Worm (Caenorhabditis elegans): ENCODE measurements around the gene nspb-2.
A peak's percentile ranks its signal among the peaks of the same experiment; 100 is the strongest.

nspb-2 gene

DNA sequence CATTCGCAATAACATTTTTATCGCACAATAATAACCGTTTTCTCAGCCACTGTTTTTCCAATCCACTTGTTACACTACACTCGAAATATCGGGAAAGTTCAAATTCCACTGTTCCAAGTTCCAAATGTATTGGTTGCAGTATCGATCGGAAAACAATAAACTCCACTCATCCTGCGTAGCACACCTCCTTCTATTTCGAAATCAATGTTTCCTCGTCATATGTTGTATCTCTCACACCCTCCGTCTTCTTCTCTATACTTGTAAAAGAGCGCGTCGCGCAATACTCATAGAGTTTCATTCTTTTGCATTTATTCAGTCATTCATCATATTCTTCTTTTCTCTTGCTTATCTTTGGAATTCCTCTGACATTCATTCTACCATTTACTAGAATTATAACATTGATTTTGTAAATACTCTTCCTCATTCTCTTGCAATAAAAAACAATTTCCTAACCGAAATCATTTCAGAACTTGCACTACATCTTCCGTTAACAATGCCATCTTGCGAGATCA, 9.8 kb downstream of the nspb-2 start, which contains the start of gene sup-36:
Gene sup-36, plus strand, starts transcription at position 462 of the 512 bp plus-strand sequence.
- TF ChIP-seq cog-1 (tag; optimal IDR thresholded peaks at IDR 0.05) = no peak
- peak; percentile 49 for TF ChIP-seq T22C8.4 (GFP tag; IDR thresholded peaks at IDR 0.05)

DNA sequence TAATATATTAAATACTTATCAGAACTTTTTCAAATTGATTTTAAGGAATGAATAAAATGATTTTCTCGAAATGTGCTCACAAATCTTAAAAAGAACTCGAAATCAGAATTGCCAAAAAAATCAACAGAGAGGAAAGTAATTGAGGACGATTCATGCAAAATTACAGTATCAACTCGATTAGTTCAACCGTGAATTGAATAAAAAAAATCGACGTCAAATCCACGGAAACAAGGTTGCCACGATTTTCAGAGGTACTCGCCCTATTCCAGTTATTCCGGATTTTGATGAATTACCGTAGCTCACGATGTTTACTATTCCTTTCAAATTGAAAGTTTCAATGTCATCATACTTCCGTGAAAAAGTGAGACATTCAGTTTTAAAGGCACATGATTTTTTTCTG, 10.9 kb downstream of the nspb-2 start, which contains the start of gene F15B10.3:
Gene F15B10.3, plus strand, starts transcription at position 301 of the 400 bp plus-strand sequence.
- no peak for TF ChIP-seq cog-1 (tag; optimal IDR thresholded peaks at IDR 0.05)
- no peak for TF ChIP-seq T22C8.4 (GFP tag; IDR thresholded peaks at IDR 0.05)

DNA sequence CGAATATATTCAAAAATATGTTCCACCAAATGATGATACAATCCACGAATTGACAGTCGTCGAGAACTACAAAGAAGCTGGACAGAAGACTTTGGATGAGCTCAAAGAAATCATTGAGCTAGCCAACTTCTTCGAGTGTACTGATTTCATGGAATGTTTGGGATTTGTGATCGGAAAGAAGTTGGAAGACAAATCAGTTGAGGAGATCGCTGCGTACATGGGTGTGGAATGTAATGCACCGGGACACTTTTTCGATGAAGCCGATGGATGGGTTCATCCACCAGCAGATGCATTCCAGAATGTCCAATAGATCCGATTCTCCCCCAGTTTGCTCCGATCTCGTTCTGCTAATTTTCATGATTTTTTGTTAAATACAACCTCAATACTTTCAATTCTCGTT, 12.1 kb downstream of the nspb-2 start:
- TF ChIP-seq flt-1 (GFP tag; IDR thresholded peaks at IDR 0.05) (no peak), med-1 (GFP tag; optimal IDR thresholded peaks at IDR 0.05; ENCODE audit: insufficient read depth) (no peak), cog-1 (tag; optimal IDR thresholded peaks at IDR 0.05) (no peak), ztf-29 (GFP tag; IDR thresholded peaks at IDR 0.05) (no peak), ref-1 (GFP tag; conservative IDR thresholded peaks at IDR 0.05) (no peak), ztf-23 (GFP tag; IDR thresholded peaks at IDR 0.05) (no peak)

DNA sequence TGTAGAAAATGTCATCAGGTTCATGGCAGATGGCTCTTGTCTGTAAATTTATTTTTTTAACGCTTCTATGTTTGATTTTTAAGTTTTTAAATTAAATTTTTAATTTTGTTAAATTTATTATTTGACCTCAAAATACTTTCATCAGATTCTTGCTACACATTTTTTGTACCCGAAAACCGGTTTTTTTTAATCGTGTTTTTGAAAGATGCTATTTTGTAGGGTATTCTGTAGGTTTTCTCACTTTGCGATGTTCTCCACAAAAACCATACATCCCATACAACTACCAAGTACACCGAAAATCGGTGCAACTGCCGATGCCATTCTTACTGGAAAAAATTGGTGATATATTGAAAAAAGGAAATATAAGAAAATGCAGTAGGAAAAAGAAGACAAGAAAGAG, 14.4 kb downstream of the nspb-2 start, which contains the start of gene nstp-2:
Gene nstp-2, minus strand, starts transcription at position 326 of the 400 bp plus-strand sequence.
- no peak for TF ChIP-seq tab-1 (GFP tag; IDR thresholded peaks at IDR 0.05)

DNA sequence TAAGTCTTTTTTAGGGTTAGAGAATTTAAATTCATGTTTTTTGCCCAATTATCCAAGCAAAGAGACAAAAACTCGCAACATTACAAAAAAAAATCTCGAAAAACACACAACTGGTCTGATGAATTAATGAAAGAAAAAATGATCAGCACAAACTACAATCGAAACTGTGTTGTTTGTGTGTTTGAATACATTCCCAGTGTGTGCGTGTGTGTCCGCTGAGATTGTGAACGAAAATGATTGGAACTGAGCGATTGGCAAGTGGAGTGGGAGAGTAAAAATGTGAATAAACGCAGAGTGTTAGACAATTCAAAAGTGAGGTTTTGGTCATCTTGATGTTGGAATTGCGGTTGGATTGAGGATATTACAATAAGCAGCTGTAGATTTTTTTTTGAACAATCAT, 15.1 kb downstream of the nspb-2 start:
- TF ChIP-seq tab-1 (GFP tag; IDR thresholded peaks at IDR 0.05) (no peak), cog-1 (tag; optimal IDR thresholded peaks at IDR 0.05) (no peak), T22C8.4 (GFP tag; IDR thresholded peaks at IDR 0.05) (no peak), ztf-23 (GFP tag; IDR thresholded peaks at IDR 0.05) (no peak), flt-1 (GFP tag; IDR thresholded peaks at IDR 0.05) (no peak), ztf-29 (GFP tag; IDR thresholded peaks at IDR 0.05) (no peak), ref-1 (GFP tag; conservative IDR thresholded peaks at IDR 0.05) (no peak), med-1 (GFP tag; optimal IDR thresholded peaks at IDR 0.05; ENCODE audit: insufficient read depth) (no peak), klf-2 (GFP tag; conservative IDR thresholded peaks at IDR 0.05) (no peak)

DNA sequence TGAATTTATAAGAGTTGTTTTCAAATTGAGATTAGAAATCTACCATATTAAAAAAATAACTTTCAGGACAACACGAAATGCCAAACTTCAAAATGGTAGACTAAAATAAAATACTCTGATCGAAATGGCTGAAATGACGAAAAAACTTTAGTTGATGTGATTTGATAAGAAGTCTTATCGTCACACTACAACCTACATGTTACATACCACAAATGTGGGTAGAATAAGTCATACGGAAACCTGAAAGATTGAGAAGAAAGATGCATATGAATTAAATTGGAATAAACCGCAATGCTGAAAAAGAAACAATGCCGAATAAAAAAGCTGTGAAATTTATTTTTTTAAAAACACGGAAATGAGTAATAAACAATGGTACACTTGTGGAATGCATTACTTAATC, 15.6 kb downstream of the nspb-2 start:
- no peak for TF ChIP-seq ref-1 (GFP tag; conservative IDR thresholded peaks at IDR 0.05)
- no peak for TF ChIP-seq cog-1 (tag; optimal IDR thresholded peaks at IDR 0.05)
- no peak for TF ChIP-seq flt-1 (GFP tag; IDR thresholded peaks at IDR 0.05)
- no peak for TF ChIP-seq T22C8.4 (GFP tag; IDR thresholded peaks at IDR 0.05)
- TF ChIP-seq med-1 (GFP tag; optimal IDR thresholded peaks at IDR 0.05; ENCODE audit: insufficient read depth) = no peak
- no peak for TF ChIP-seq ztf-23 (GFP tag; IDR thresholded peaks at IDR 0.05)
- no peak for TF ChIP-seq tab-1 (GFP tag; IDR thresholded peaks at IDR 0.05)

DNA sequence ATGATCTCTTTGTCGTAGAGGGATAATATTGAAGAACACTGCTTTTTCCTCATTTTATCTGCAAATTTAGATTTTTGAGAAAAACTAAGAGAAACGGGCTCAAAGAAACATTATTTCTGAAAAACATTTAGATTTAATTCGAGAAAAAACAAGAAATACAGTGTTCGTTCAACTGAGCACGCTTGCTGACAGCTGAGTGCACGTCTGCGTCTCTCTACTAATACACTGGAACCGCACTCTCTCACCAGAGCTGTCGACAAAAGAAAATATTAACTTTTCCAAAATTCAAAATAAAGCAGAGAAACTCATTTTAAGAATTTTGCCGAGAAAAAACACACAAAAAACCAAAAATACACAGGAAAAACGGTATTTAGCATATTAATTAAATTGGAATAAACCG, 21.8 kb downstream of the nspb-2 start, which contains the start of gene drh-1:
Gene drh-1, minus strand, starts transcription at position 58 of the 400 bp plus-strand sequence.
- TF ChIP-seq flt-1 (GFP tag; IDR thresholded peaks at IDR 0.05) (no peak), ref-1 (GFP tag; conservative IDR thresholded peaks at IDR 0.05) (no peak), med-1 (GFP tag; optimal IDR thresholded peaks at IDR 0.05; ENCODE audit: insufficient read depth) (no peak), tab-1 (GFP tag; IDR thresholded peaks at IDR 0.05) (no peak), T22C8.4 (GFP tag; IDR thresholded peaks at IDR 0.05) (no peak), klf-2 (GFP tag; conservative IDR thresholded peaks at IDR 0.05) (no peak), ztf-29 (GFP tag; IDR thresholded peaks at IDR 0.05) (no peak), ztf-23 (GFP tag; IDR thresholded peaks at IDR 0.05) (no peak), cog-1 (tag; optimal IDR thresholded peaks at IDR 0.05) (no peak)

DNA sequence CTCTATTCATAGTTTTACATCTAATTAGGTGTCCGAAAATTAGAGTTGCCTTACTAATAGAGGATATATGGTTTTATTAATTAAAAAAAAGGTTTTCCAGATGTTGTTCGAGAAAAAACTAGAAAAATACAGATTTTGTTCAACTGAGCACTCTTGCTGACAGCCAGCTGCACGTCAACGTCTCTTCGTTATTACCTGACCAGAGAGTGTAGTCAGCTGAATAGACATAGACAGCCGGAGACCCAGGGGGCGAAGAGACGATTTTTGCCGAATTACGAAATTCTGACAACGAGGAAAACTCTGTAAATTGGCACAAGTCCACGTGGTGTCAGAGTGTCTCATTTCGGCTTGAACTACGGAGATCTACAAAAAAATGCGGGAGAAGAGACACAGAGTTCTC, 27.1 kb downstream of the nspb-2 start:
- TF ChIP-seq flt-1 (GFP tag; IDR thresholded peaks at IDR 0.05) = no peak
- TF ChIP-seq ztf-23 (GFP tag; IDR thresholded peaks at IDR 0.05) = no peak
- no peak for TF ChIP-seq tab-1 (GFP tag; IDR thresholded peaks at IDR 0.05)
- TF ChIP-seq klf-2 (GFP tag; conservative IDR thresholded peaks at IDR 0.05) = no peak
- no peak for TF ChIP-seq med-1 (GFP tag; optimal IDR thresholded peaks at IDR 0.05; ENCODE audit: insufficient read depth)
- no peak for TF ChIP-seq ztf-29 (GFP tag; IDR thresholded peaks at IDR 0.05)
- TF ChIP-seq T22C8.4 (GFP tag; IDR thresholded peaks at IDR 0.05) = no peak
- TF ChIP-seq cog-1 (tag; optimal IDR thresholded peaks at IDR 0.05) = no peak
- no peak for TF ChIP-seq ref-1 (GFP tag; conservative IDR thresholded peaks at IDR 0.05)

DNA sequence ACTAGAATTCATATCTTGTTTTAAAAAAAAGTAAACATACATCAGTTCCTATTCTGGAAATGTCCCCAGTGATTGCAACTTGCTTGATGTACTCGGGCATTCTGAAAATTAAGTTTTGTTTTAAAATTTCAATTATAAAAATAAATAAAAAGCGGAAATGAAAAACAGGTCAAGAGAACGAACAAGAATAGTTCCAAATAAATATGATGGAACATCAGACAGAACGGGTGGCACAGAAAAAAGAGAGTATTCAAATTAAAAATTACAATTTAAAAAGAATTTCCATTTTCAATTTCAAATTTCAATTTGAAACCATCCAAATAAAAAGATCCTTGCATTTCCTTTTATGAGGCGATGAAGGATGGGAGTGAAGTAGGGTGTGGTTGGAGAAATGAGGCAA, 29.8 kb downstream of the nspb-2 start, which contains the start of gene C01B10.3:
Gene C01B10.3, minus strand, starts transcription at position 101 of the 400 bp plus-strand sequence.
- TF ChIP-seq ztf-23 (GFP tag; IDR thresholded peaks at IDR 0.05) (no peak), ztf-29 (GFP tag; IDR thresholded peaks at IDR 0.05) (no peak), tab-1 (GFP tag; IDR thresholded peaks at IDR 0.05) (no peak), flt-1 (GFP tag; IDR thresholded peaks at IDR 0.05) (no peak), med-1 (GFP tag; optimal IDR thresholded peaks at IDR 0.05; ENCODE audit: insufficient read depth) (no peak)

DNA sequence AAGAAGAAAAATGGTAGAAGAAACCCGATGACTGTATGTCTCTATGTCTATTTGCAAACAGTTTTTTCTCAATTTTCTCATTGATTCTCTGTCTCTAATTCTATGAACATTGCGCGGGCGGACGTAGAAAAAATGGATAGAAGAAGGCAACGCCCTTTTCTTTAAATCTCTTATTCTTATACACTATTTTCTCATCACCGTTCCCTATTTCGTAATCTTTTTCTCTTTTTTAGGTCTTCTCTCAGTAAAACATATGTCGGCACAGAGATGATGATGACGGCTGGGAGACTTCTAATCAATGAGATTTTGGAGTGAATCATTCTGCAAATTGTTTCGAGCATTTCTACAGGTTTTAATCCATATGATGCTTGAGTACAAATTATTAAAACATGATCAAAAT, 30.6 kb downstream of the nspb-2 start:
- no peak for TF ChIP-seq klf-2 (GFP tag; conservative IDR thresholded peaks at IDR 0.05)
- no peak for TF ChIP-seq ztf-29 (GFP tag; IDR thresholded peaks at IDR 0.05)
- no peak for TF ChIP-seq T22C8.4 (GFP tag; IDR thresholded peaks at IDR 0.05)

DNA sequence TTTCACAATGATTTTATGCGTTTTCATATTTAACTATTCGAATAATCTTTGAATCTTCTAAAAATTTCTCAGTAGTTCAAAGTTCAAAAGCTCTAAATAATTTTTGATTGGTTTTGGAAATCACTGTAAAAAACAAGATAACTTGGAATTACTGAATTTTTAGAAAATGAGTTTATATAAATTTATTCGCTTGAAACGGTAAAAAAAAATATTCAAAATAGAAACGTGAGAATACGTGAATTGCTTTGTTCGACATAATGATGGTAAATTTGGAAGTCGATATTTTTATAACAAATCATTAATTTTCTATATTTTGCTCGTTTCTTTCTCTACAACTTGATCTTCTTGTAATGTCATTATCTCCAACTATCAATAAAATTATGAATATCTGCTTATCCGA, 31.9 kb downstream of the nspb-2 start, which contains the start of gene C01B10.44:
Gene C01B10.44, plus strand, starts transcription at position 301 of the 400 bp plus-strand sequence.
- TF ChIP-seq flt-1 (GFP tag; IDR thresholded peaks at IDR 0.05) (no peak), ztf-29 (GFP tag; IDR thresholded peaks at IDR 0.05) (no peak), med-1 (GFP tag; optimal IDR thresholded peaks at IDR 0.05; ENCODE audit: insufficient read depth) (no peak), klf-2 (GFP tag; conservative IDR thresholded peaks at IDR 0.05) (no peak), tab-1 (GFP tag; IDR thresholded peaks at IDR 0.05) (no peak), T22C8.4 (GFP tag; IDR thresholded peaks at IDR 0.05) (no peak)
